Fruit fly (Drosophila melanogaster): ENCODE results near the gene CG34435.

The CG34435 gene

dm6 chrX:5608472-5608871 is 5.8 kb downstream of the CG34435 start (continued):
- TF ChIP-seq esn (GFP tag; optimal IDR thresholded peaks at IDR 0.05): peak; percentile 66
- TF ChIP-seq Ets21C (GFP tag; optimal IDR thresholded peaks at IDR 0.05): peak; percentile 50
- TF ChIP-seq CG6163 (GFP tag; IDR thresholded peaks at IDR 0.05): peak; percentile 58; the same call in 1 of the 3 replicates
- TF ChIP-seq Gug (GFP tag; IDR thresholded peaks at IDR 0.05): peak; percentile 21; the same call in 1 of the 2 replicates
- peak; percentile 60; the same call in 2 of the 3 replicates for TF ChIP-seq eg (GFP tag; IDR thresholded peaks at IDR 0.05)
- no peak for TF ChIP-seq CG11902 (GFP tag; optimal IDR thresholded peaks at IDR 0.05)
- TF ChIP-seq CG32006 (GFP tag; optimal IDR thresholded peaks at IDR 0.05): peak; percentile 65
- peak; percentile 30 for TF ChIP-seq Sox15 (GFP tag; optimal IDR thresholded peaks at IDR 0.05)
- TF ChIP-seq CG3032 (tag; optimal IDR thresholded peaks at IDR 0.05): no peak
- peak; percentile 42 for TF ChIP-seq CG6792 (GFP tag; optimal IDR thresholded peaks at IDR 0.05)
- TF ChIP-seq Hr39 (GFP tag; optimal IDR thresholded peaks at IDR 0.05): peak; percentile 79
- TF ChIP-seq Hr4 (GFP tag; optimal IDR thresholded peaks at IDR 0.05): peak; percentile 59
- peak; percentile 67 for TF ChIP-seq Met (GFP tag; optimal IDR thresholded peaks at IDR 0.05)
- TF ChIP-seq Sox102F (GFP tag; optimal IDR thresholded peaks at IDR 0.05): peak; percentile 62
- peak; percentile 53 for TF ChIP-seq pdm3 (GFP tag; optimal IDR thresholded peaks at IDR 0.05)
- peak; percentile 26 for TF ChIP-seq CG7368 (GFP tag; optimal IDR thresholded peaks at IDR 0.05)
- TF ChIP-seq CG4318 (GFP tag; optimal IDR thresholded peaks at IDR 0.05): peak; percentile 39
- peak; percentile 26 for TF ChIP-seq Sox14 (GFP tag; optimal IDR thresholded peaks at IDR 0.05)
- no peak for TF ChIP-seq Eip93F (GFP tag; optimal IDR thresholded peaks at IDR 0.05)
- no peak for TF ChIP-seq CG16779 (tag; optimal IDR thresholded peaks at IDR 0.05)
- peak; percentile 68 for TF ChIP-seq Eip78C (GFP tag)
- TF ChIP-seq acj6 (GFP tag; optimal IDR thresholded peaks at IDR 0.05): peak; percentile 46
- peak; percentile 89 for TF ChIP-seq svp (GFP tag)
- no peak for TF ChIP-seq spab (GFP tag; optimal IDR thresholded peaks at IDR 0.05)
- TF ChIP-seq CG31627 (GFP tag; optimal IDR thresholded peaks at IDR 0.05): peak; percentile 67
- TF ChIP-seq fd85E (GFP tag; optimal IDR thresholded peaks at IDR 0.05): no peak
- peak; percentile 76 for TF ChIP-seq lz (GFP tag; optimal IDR thresholded peaks at IDR 0.05)
- no peak for TF ChIP-seq CG6276 (GFP tag; optimal IDR thresholded peaks at IDR 0.05)
- no peak for TF ChIP-seq CG11294 (GFP tag; IDR thresholded peaks at IDR 0.05)
- no peak for TF ChIP-seq CG10631 (GFP tag; optimal IDR thresholded peaks at IDR 0.05)

dm6 chrX:5607647-5608046 is 6.6 kb downstream of the CG34435 start:
- TF ChIP-seq CG3032 (tag; optimal IDR thresholded peaks at IDR 0.05) (no peak), net (GFP tag; optimal IDR thresholded peaks at IDR 0.05) (no peak), CG8119 (GFP tag; IDR thresholded peaks at IDR 0.05) (no peak), Eip75B (GFP tag; optimal IDR thresholded peaks at IDR 0.05) (no peak), ss (GFP tag; optimal IDR thresholded peaks at IDR 0.05) (no peak)

- TF ChIP-seq CG8319 (GFP tag; optimal IDR thresholded peaks at IDR 0.05) (no peak), Hr38 (GFP tag; optimal IDR thresholded peaks at IDR 0.05) (no peak), Eip75B (GFP tag; optimal IDR thresholded peaks at IDR 0.05) (no peak), acj6 (GFP tag; optimal IDR thresholded peaks at IDR 0.05) (no peak), fkh (GFP tag; optimal IDR thresholded peaks at IDR 0.05) (no peak), Eip93F (GFP tag; optimal IDR thresholded peaks at IDR 0.05) (no peak), lz (GFP tag; optimal IDR thresholded peaks at IDR 0.05) (no peak), CG4318 (GFP tag; optimal IDR thresholded peaks at IDR 0.05) (no peak), Ets96B (tag; optimal IDR thresholded peaks at IDR 0.05) (no peak), CG7368 (GFP tag; optimal IDR thresholded peaks at IDR 0.05) (no peak), topi (GFP tag; optimal IDR thresholded peaks at IDR 0.05) (no peak), CG11902 (GFP tag; optimal IDR thresholded peaks at IDR 0.05) (no peak), CG6808 (GFP tag; optimal IDR thresholded peaks at IDR 0.05) (no peak), Met (GFP tag; optimal IDR thresholded peaks at IDR 0.05) (no peak), cyc (GFP tag; optimal IDR thresholded peaks at IDR 0.05) (no peak), CG31627 (GFP tag; optimal IDR thresholded peaks at IDR 0.05) (no peak)
Observed at dm6 chrX:5606324-5606723, 7.9 kb downstream of the CG34435 start.
